Worm (Caenorhabditis elegans) whole organism, mixed stage, embryonic: Measurements from ENCODE around the gene C14B1.3.

Experiments used
- nhr-28 ChIP-seq: fragments of 150-350 bp; optimal IDR thresholded peaks from 2 replicates; lab custom pipeline; 2014; ENCODE audit warnings: missing biosample characterization, missing genetic modification characterization
- pha-4 ChIP-seq: fragments of 150-350 bp; optimal IDR thresholded peaks from 2 replicates; lab custom pipeline; 2018; ENCODE audit warnings: missing biosample characterization, missing genetic modification reagents, missing genetic modification characterization
- sem-2 ChIP-seq: fragments of 200-800 bp; sonication (Bioruptor generic); optimal IDR thresholded peaks from 2 replicates; lab custom pipeline; 2018; ENCODE audit warnings: mild to moderate bottlenecking, missing genetic modification characterization, missing compliant biosample characterization
- unc-62 ChIP-seq: fragments of 150-350 bp; optimal IDR thresholded peaks from 2 replicates; lab custom pipeline; 2014; ENCODE audit warnings: missing biosample characterization, missing genetic modification reagents, missing genetic modification characterization

DNA sequence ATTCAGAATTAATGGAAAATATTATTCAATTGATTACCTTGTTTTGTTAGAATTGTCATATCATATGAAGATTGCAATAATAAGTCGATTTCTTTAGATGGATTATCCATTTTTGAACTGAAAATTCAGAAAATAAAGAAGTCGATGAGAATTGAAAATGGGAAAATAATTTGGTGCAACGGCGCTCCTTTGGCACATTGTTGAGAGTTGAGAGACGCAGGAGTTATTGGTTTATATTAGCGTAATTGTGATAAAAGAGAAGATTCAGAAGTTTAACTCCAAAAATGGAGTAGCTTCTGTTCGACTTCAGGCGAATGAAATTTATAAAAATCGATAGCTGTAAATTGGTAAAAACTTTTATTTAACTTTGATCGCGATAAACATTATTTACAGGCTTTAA is 16.2 kb downstream of the C14B1.3 start, which contains the start of gene C14B1.8:
- TF ChIP-seq sem-2 (GFP tag; lab: Kevin White, UChicago) (no peak), pha-4 (tag; lab: Kevin White, UChicago) (no peak), unc-62 (no peak), nhr-28 (tag; lab: Kevin White, UChicago) (no peak)
